Worm (Caenorhabditis elegans) whole organism, young adult: ENCODE measurements around the gene dpff-1.

Experiments
- B0019.2 ChIP-seq: fragments of 200-800 bp; sonication (Bioruptor generic); conservative IDR thresholded peaks from 2 replicates; pipeline ENCODE4 v1.3.6; 2022; ENCODE audit warnings: missing genetic modification reagents, missing genetic modification characterization, missing compliant biosample characterization
- C17E4.6 ChIP-seq: fragments of 200-800 bp; sonication (Bioruptor generic); IDR thresholded peaks from 2 replicates; pipeline ENCODE4 v1.3.6; 2022; ENCODE audit warnings: missing genetic modification reagents, missing genetic modification characterization, missing compliant biosample characterization
- F33H1.4 ChIP-seq: fragments of 200-800 bp; sonication (Bioruptor generic); IDR thresholded peaks from 2 replicates; pipeline ENCODE4 v1.3.6; 2022; ENCODE audit warnings: missing genetic modification reagents, missing genetic modification characterization, missing compliant biosample characterization
- F57C9.4 ChIP-seq: sonication (generic microtip); optimal IDR thresholded peaks from 2 replicates; lab custom pipeline; 2017; ENCODE audit warnings: mild to moderate bottlenecking, missing genetic modification characterization, missing compliant biosample characterization
- Y53F4B.3 ChIP-seq: fragments of 200-800 bp; sonication (Bioruptor generic); IDR thresholded peaks from 2 replicates; pipeline ENCODE4 v1.3.6; 2022; ENCODE audit warnings: missing genetic modification reagents, missing genetic modification characterization, missing compliant biosample characterization
- Y56A3A.18 ChIP-seq: fragments of 200-800 bp; sonication (Bioruptor generic); IDR thresholded peaks from 2 replicates; pipeline ENCODE4 v1.3.6; 2022; ENCODE audit warnings: missing genetic modification reagents, missing genetic modification characterization, missing compliant biosample characterization
- ama-1 ChIP-seq, 3 experiments: fragments of 150-350 bp in 1 of 3; sonication (generic microtip) in 2 of 3; optimal IDR thresholded peaks; 2 replicates each; lab custom pipeline; 2014 to 2018; ENCODE audit warnings: missing biosample characterization in 2 of 3, missing genetic modification characterization in 2 of 3, missing genetic modification reagents in 2 of 3
- aptf-3 ChIP-seq: fragments of 200-800 bp; sonication (Bioruptor generic); IDR thresholded peaks from 2 replicates; pipeline ENCODE4 v1.3.6; 2022; ENCODE audit warnings: missing genetic modification characterization, missing compliant biosample characterization
- atf-7 ChIP-seq: sonication (generic microtip); optimal IDR thresholded peaks from 2 replicates; lab custom pipeline; 2017; ENCODE audit warnings: mild to moderate bottlenecking, missing genetic modification characterization, missing compliant biosample characterization
- ceh-100 ChIP-seq: fragments of 200-800 bp; sonication (Bioruptor generic); IDR thresholded peaks from 2 replicates; pipeline ENCODE4 v1.3.6; 2022; ENCODE audit warnings: missing genetic modification reagents, missing genetic modification characterization, missing compliant biosample characterization
- ceh-27 ChIP-seq: fragments of 200-800 bp; sonication (Bioruptor generic); optimal IDR thresholded peaks from 2 replicates; lab custom pipeline; 2018; ENCODE audit warnings: mild to moderate bottlenecking, missing genetic modification characterization, moderate library complexity, missing compliant biosample characterization
- ceh-58 ChIP-seq: fragments of 200-800 bp; sonication (Bioruptor generic); IDR thresholded peaks from 2 replicates; pipeline ENCODE4 v1.3.6; 2022; ENCODE audit warnings: missing genetic modification characterization, missing compliant biosample characterization
- ceh-79 ChIP-seq: sonication (generic microtip); optimal IDR thresholded peaks from 2 replicates; lab custom pipeline; 2017; ENCODE audit warnings: mild to moderate bottlenecking, missing genetic modification characterization, missing compliant biosample characterization
- chd-7 ChIP-seq: sonication (generic microtip); optimal IDR thresholded peaks from 2 replicates; lab custom pipeline; 2016; ENCODE audit warnings: mild to moderate bottlenecking, missing genetic modification characterization, moderate library complexity, missing compliant biosample characterization
- die-1 ChIP-seq: sonication (generic microtip); optimal IDR thresholded peaks from 2 replicates; lab custom pipeline; 2016; ENCODE audit warnings: missing genotype, mild to moderate bottlenecking, missing genetic modification characterization, missing compliant biosample characterization
- dpl-1 ChIP-seq: fragments of 150-350 bp; optimal IDR thresholded peaks from 2 replicates; lab custom pipeline; 2014; ENCODE audit warnings: missing biosample characterization, missing genetic modification reagents, missing genetic modification characterization
- fkh-3 ChIP-seq: sonication (generic microtip); optimal IDR thresholded peaks from 2 replicates; lab custom pipeline; 2016; ENCODE audit warnings: mild to moderate bottlenecking, missing genetic modification characterization, missing compliant biosample characterization
- hlh-12 ChIP-seq: sonication (generic microtip); optimal IDR thresholded peaks from 2 replicates; lab custom pipeline; 2016; ENCODE audit warnings: missing genetic modification characterization, missing compliant biosample characterization
- hlh-26 ChIP-seq: fragments of 200-800 bp; sonication (Bioruptor generic); conservative IDR thresholded peaks from 2 replicates; pipeline ENCODE4 v1.3.6; 2022; ENCODE audit warnings: missing genetic modification reagents, missing genetic modification characterization, missing compliant biosample characterization
- hmg-1.2 ChIP-seq: fragments of 200-800 bp; sonication (Bioruptor generic); IDR thresholded peaks from 2 replicates; pipeline ENCODE4 v1.3.6; 2022; ENCODE audit warnings: missing genetic modification reagents, missing genetic modification characterization, missing compliant biosample characterization
- hmg-20 ChIP-seq: fragments of 200-800 bp; sonication (Bioruptor generic); IDR thresholded peaks from 2 replicates; pipeline ENCODE4 v1.3.6; 2022; ENCODE audit warnings: missing genetic modification reagents, missing genetic modification characterization, missing compliant biosample characterization
- lag-1 ChIP-seq: fragments of 200-800 bp; sonication (Bioruptor generic); IDR thresholded peaks from 2 replicates; pipeline ENCODE4 v1.3.6; 2022; ENCODE audit warnings: missing genetic modification reagents, missing genetic modification characterization, missing compliant biosample characterization
- let-607 ChIP-seq, 2 experiments: fragments of 200-800 bp in 1 of 2; sonication (Bioruptor generic) in 1 of 2; sonication (generic microtip) in 1 of 2; optimal IDR thresholded peaks; 2 replicates each; lab custom pipeline; 2016 to 2018; ENCODE audit warnings: mild to moderate bottlenecking in 2 of 2, missing compliant biosample characterization in 2 of 2, missing genetic modification characterization in 2 of 2, moderate library complexity in 2 of 2, missing genotype in 1 of 2
- lin-26 ChIP-seq: fragments of 200-800 bp; sonication (Bioruptor generic); IDR thresholded peaks from 2 replicates; pipeline ENCODE4 v1.3.6; 2022; ENCODE audit warnings: missing genetic modification reagents, missing genetic modification characterization, missing compliant biosample characterization
- lin-40 ChIP-seq: sonication (generic microtip); optimal IDR thresholded peaks from 2 replicates; lab custom pipeline; 2016; ENCODE audit warnings: missing genetic modification characterization, mild to moderate bottlenecking, missing compliant biosample characterization, missing genotype, missing genetic modification reagents
- madf-3 ChIP-seq: fragments of 200-800 bp; sonication (Bioruptor generic); IDR thresholded peaks from 2 replicates; pipeline ENCODE4 v1.3.6; 2022; ENCODE audit warnings: missing genetic modification reagents, missing genetic modification characterization, missing compliant biosample characterization
- madf-6 ChIP-seq: fragments of 200-800 bp; sonication (Bioruptor generic); IDR thresholded peaks from 2 replicates; pipeline ENCODE4 v1.3.6; 2022; ENCODE audit warnings: missing genetic modification reagents, missing genetic modification characterization, missing compliant biosample characterization
- mel-28 ChIP-seq: sonication (generic microtip); optimal IDR thresholded peaks from 2 replicates; lab custom pipeline; 2016; ENCODE audit warnings: borderline replicate concordance, mild to moderate bottlenecking, missing genetic modification characterization, missing compliant biosample characterization
- nfya-2 ChIP-seq: fragments of 200-800 bp; sonication (Bioruptor generic); IDR thresholded peaks from 2 replicates; pipeline ENCODE4 v1.3.6; 2022; ENCODE audit warnings: missing genetic modification reagents, missing genetic modification characterization, missing compliant biosample characterization
- nhr-80 ChIP-seq: sonication (generic microtip); optimal IDR thresholded peaks from 2 replicates; lab custom pipeline; 2016; ENCODE audit warnings: missing genetic modification characterization, missing compliant biosample characterization
- pha-4 ChIP-seq: fragments of 150-350 bp; sonication (generic microtip); optimal IDR thresholded peaks from 2 replicates; lab custom pipeline; 2014; ENCODE audit warnings: missing biosample characterization, missing genetic modification reagents, missing genetic modification characterization
- rec-8 ChIP-seq, 2 experiments: sonication (generic microtip); optimal IDR thresholded peaks; 2 replicates each; lab custom pipeline; 2016; ENCODE audit warnings: mild to moderate bottlenecking in 2 of 2, missing genetic modification characterization in 2 of 2, missing genetic modification reagents in 2 of 2, missing genotype in 2 of 2, missing biosample characterization in 1 of 2, missing compliant biosample characterization in 1 of 2, moderate library complexity in 1 of 2
- tbp1 ChIP-seq: fragments of 200-800 bp; sonication (Bioruptor generic); optimal IDR thresholded peaks from 2 replicates; lab custom pipeline; 2018; ENCODE audit warnings: mild to moderate bottlenecking, missing genetic modification characterization, missing compliant biosample characterization
- unc-130 ChIP-seq: sonication (generic microtip); optimal IDR thresholded peaks from 2 replicates; lab custom pipeline; 2016; ENCODE audit warnings: missing genetic modification reagents, missing genetic modification characterization, missing compliant biosample characterization
- zfh-2 ChIP-seq: fragments of 200-800 bp; sonication (Bioruptor generic); conservative IDR thresholded peaks from 2 replicates; pipeline ENCODE4 v1.3.6; 2022; ENCODE audit warnings: missing genetic modification reagents, missing genetic modification characterization, missing compliant biosample characterization
- zim-3 ChIP-seq: sonication (generic microtip); optimal IDR thresholded peaks from 2 replicates; lab custom pipeline; 2017; ENCODE audit warnings: mild to moderate bottlenecking, missing genetic modification characterization, moderate library complexity, missing compliant biosample characterization
- ztf-18 ChIP-seq: sonication (generic microtip); optimal IDR thresholded peaks from 2 replicates; lab custom pipeline; 2016; ENCODE audit warnings: missing genotype, mild to moderate bottlenecking, missing genetic modification characterization, missing compliant biosample characterization
- ztf-25 ChIP-seq: fragments of 200-800 bp; sonication (Bioruptor generic); IDR thresholded peaks from 2 replicates; pipeline ENCODE4 v1.3.6; 2022; ENCODE audit warnings: missing genetic modification reagents, missing genetic modification characterization, missing compliant biosample characterization
- ztf-26 ChIP-seq: sonication (generic microtip); optimal IDR thresholded peaks from 2 replicates; lab custom pipeline; 2017; ENCODE audit warnings: missing genetic modification characterization, missing compliant biosample characterization

The dpff-1 gene

DNA sequence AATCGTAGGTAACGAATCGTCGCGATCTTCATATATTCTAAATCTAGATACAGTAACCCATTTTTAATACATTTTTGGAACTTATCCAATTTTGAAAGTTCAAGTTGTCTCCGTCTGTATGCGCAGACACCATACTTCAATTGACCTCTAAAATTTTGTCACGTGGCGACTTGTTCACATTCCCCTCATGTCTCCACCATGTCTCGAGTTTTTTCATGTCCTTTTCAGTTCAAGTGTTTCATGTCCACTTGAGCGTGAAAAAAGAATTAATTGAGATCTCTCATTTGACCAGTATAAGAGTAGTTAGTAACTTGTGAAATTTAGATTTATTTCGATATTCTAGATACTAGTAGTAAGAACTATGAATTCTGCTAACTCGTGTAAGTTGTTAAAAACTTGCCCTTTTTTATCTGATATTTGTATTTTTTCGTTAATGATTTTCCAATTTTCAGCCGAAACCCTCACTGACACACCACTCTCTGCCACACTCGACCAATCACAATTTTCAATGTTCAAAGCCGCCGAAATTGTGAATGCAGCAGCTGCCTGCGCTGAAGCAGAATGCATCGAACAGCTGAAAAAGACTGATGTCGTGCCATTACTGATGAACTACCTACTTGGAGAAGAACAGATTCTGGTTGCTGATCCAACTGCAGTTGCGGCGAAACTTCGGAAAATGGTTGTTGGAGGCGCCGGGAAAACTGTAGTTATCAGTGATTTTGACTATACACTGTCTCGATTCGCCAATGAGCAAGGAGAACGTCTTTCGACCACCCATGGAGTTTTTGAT, 45.6 kb upstream of the dpff-1 start:
- TF ChIP-seq rec-8 (tag; optimal IDR thresholded peaks at IDR 0.05; lab: Kevin White, UChicago) (no peak), F57C9.4 (tag; lab: Kevin White, UChicago) (no peak), madf-6 (GFP tag; lab: Robert Waterston, UW) (no peak), B0019.2 (no peak), ztf-18 (tag; lab: Kevin White, UChicago) (no peak), zfh-2 (GFP tag; lab: Robert Waterston, UW) (0 out of 2 replicates have a peak, but pooled peaks have one; percentile 6), lin-26 (GFP tag; lab: Robert Waterston, UW) (no peak), ceh-79 (no peak), nfya-2 (no peak), ceh-27 (GFP tag; lab: Kevin White, UChicago) (peak; percentile 86), lin-40 (tag; lab: Kevin White, UChicago) (peak; percentile 25), hmg-1.2 (GFP tag; lab: Robert Waterston, UW) (no peak), tbp1 (GFP tag; lab: Kevin White, UChicago) (no peak), madf-3 (GFP tag; lab: Robert Waterston, UW) (no peak), chd-7 (tag; lab: Kevin White, UChicago) (peak; percentile 7), ceh-58 (GFP tag; lab: Robert Waterston, UW) (0 out of 2 replicates have a peak, but pooled peaks have one; percentile 58), die-1 (tag; lab: Kevin White, UChicago) (no peak), F33H1.4 (no peak), ztf-25 (no peak)

- TF ChIP-seq lag-1 (GFP tag; lab: Robert Waterston, UW) (no peak), nhr-80 (tag; lab: Kevin White, UChicago) (peak; percentile 12), dpl-1 (GFP tag; lab: Kevin White, UChicago) (no peak), hlh-26 (GFP tag; lab: Robert Waterston, UW) (no peak), aptf-3 (GFP tag; lab: Robert Waterston, UW) (0 out of 2 replicates have a peak, but pooled peaks have one; percentile 15), unc-130 (no peak), mel-28 (no peak), fkh-3 (no peak), pha-4 (tag; lab: Kevin White, UChicago) (no peak), hlh-12 (tag; lab: Kevin White, UChicago) (no peak), let-607 (tag; optimal IDR thresholded peaks at IDR 0.05; lab: Kevin White, UChicago) (no peak), zim-3 (tag; lab: Kevin White, UChicago) (peak; percentile 15), ama-1 (optimal IDR thresholded peaks at IDR 0.05; lab: Kevin White, UChicago) (peak; percentile 16), ama-1 (GFP tag; optimal IDR thresholded peaks at IDR 0.05; lab: Kevin White, UChicago) (no peak), C17E4.6 (no peak), madf-6 (GFP tag; lab: Robert Waterston, UW) (no peak), Y56A3A.18 (GFP tag; lab: Robert Waterston, UW) (0 out of 2 replicates have a peak, but pooled peaks have one; percentile 23), ztf-26 (tag; lab: Kevin White, UChicago) (no peak), Y53F4B.3 (GFP tag; lab: Robert Waterston, UW) (no peak), ceh-100 (GFP tag; lab: Robert Waterston, UW) (no peak), atf-7 (tag; lab: Kevin White, UChicago) (no peak), chd-7 (tag; lab: Kevin White, UChicago) (no peak), hmg-20 (GFP tag; lab: Robert Waterston, UW) (no peak)
- TF ChIP-seq, all 124 proteins: peak for 5
Measured at ce11 chrIII:5950756-5951345, 44.7 kb upstream of the dpff-1 start.
